Worm (Caenorhabditis elegans) whole organism, late embryonic: Measurements from ENCODE around the gene str-83.

Source experiments
- ama-1 ChIP-seq: fragments of 150-350 bp; optimal IDR thresholded peaks from 2 replicates; lab custom pipeline; 2014
- ceh-18 ChIP-seq: sonication (generic microtip); optimal IDR thresholded peaks from 2 replicates; lab custom pipeline; 2016; ENCODE audit warnings: missing genetic modification characterization, missing compliant biosample characterization
- ceh-45 ChIP-seq: fragments of 200-800 bp; sonication (Bioruptor generic); IDR thresholded peaks from 2 replicates; pipeline ENCODE4 v1.3.6; 2022; ENCODE audit warnings: missing genetic modification reagents, missing genetic modification characterization, missing compliant biosample characterization
- ceh-6 ChIP-seq: fragments of 200-800 bp; sonication (Bioruptor generic); optimal IDR thresholded peaks from 2 replicates; lab custom pipeline; 2018; ENCODE audit warnings: mild to moderate bottlenecking, missing genetic modification characterization, missing compliant biosample characterization
- ceh-9 ChIP-seq: sonication (generic microtip); optimal IDR thresholded peaks from 2 replicates; lab custom pipeline; 2016; ENCODE audit warnings: mild to moderate bottlenecking, missing genetic modification characterization, inconsistent platforms, missing compliant biosample characterization
- dmd-4 ChIP-seq: sonication (generic microtip); optimal IDR thresholded peaks from 2 replicates; lab custom pipeline; 2016; ENCODE audit warnings: borderline replicate concordance, missing genetic modification characterization, missing compliant biosample characterization
- elt-2 ChIP-seq: sonication (generic microtip); optimal IDR thresholded peaks from 2 replicates; lab custom pipeline; 2016; ENCODE audit warnings: missing genetic modification reagents, missing genetic modification characterization, missing compliant biosample characterization
- elt-4 ChIP-seq: sonication (generic microtip); optimal IDR thresholded peaks from 2 replicates; lab custom pipeline; 2016; ENCODE audit warnings: missing genetic modification characterization, missing compliant biosample characterization
- eyg-1 ChIP-seq: sonication (generic microtip); optimal IDR thresholded peaks from 2 replicates; lab custom pipeline; 2016; ENCODE audit warnings: missing genotype, missing genetic modification characterization, missing compliant biosample characterization
- fax-1 ChIP-seq: sonication (generic microtip); optimal IDR thresholded peaks from 2 replicates; lab custom pipeline; 2016; ENCODE audit warnings: missing genotype, missing genetic modification characterization, missing compliant biosample characterization
- hlh-13 ChIP-seq: fragments of 200-800 bp; sonication (Bioruptor generic); optimal IDR thresholded peaks from 2 replicates; lab custom pipeline; 2018; ENCODE audit warnings: mild to moderate bottlenecking, missing genetic modification characterization, missing compliant biosample characterization
- hlh-15 ChIP-seq: sonication (generic microtip); optimal IDR thresholded peaks from 2 replicates; lab custom pipeline; 2016; ENCODE audit warnings: missing genetic modification characterization, missing compliant biosample characterization
- hlh-8 ChIP-seq: sonication (generic microtip); optimal IDR thresholded peaks from 2 replicates; lab custom pipeline; 2016; ENCODE audit warnings: missing genotype, missing genetic modification characterization, missing compliant biosample characterization
- lim-6 ChIP-seq: sonication (generic microtip); optimal IDR thresholded peaks from 2 replicates; lab custom pipeline; 2016; ENCODE audit warnings: missing genetic modification characterization, missing compliant biosample characterization
- lin-11 ChIP-seq: fragments of 200-800 bp; sonication (Bioruptor generic); optimal IDR thresholded peaks from 2 replicates; lab custom pipeline; 2018; ENCODE audit warnings: mild to moderate bottlenecking, missing genetic modification characterization, missing compliant biosample characterization
- madf-2 ChIP-seq: sonication (generic microtip); optimal IDR thresholded peaks from 2 replicates; lab custom pipeline; 2017; ENCODE audit warnings: missing genetic modification characterization, missing compliant biosample characterization
- mec-3 ChIP-seq: sonication (generic microtip); optimal IDR thresholded peaks from 2 replicates; lab custom pipeline; 2016; ENCODE audit warnings: borderline replicate concordance, missing genetic modification characterization, missing compliant biosample characterization
- nfya-1 ChIP-seq: sonication (generic microtip); optimal IDR thresholded peaks from 2 replicates; lab custom pipeline; 2017; ENCODE audit warnings: missing genetic modification characterization, mild to moderate bottlenecking, missing compliant biosample characterization, antibody characterized with exemption, moderate library complexity
- nhr-232 ChIP-seq: sonication (generic microtip); optimal IDR thresholded peaks from 2 replicates; lab custom pipeline; 2016; ENCODE audit warnings: missing genetic modification characterization, missing compliant biosample characterization
- pag-3 ChIP-seq: sonication (generic microtip); optimal IDR thresholded peaks from 2 replicates; lab custom pipeline; 2016; ENCODE audit warnings: missing compliant biosample characterization, missing genetic modification characterization, borderline replicate concordance
- pha-2 ChIP-seq: sonication (generic microtip); optimal IDR thresholded peaks from 2 replicates; lab custom pipeline; 2017; ENCODE audit warnings: mild to moderate bottlenecking, missing genetic modification characterization, missing compliant biosample characterization
- pha-4 ChIP-seq: fragments of 150-350 bp; optimal IDR thresholded peaks from 2 replicates; lab custom pipeline; 2018; ENCODE audit warnings: missing biosample characterization, missing genetic modification reagents, missing genetic modification characterization
- pqm-1 ChIP-seq: sonication (generic microtip); optimal IDR thresholded peaks from 2 replicates; lab custom pipeline; 2016; ENCODE audit warnings: missing genetic modification characterization, missing compliant biosample characterization
- pros-1 ChIP-seq: fragments of 150-350 bp; optimal IDR thresholded peaks from 2 replicates; lab custom pipeline; 2014; ENCODE audit warnings: missing biosample characterization, missing genetic modification reagents, missing genetic modification characterization
- sox-2 ChIP-seq: fragments of 200-800 bp; sonication (Bioruptor generic); IDR thresholded peaks from 2 replicates; pipeline ENCODE4 v1.3.6; 2022; ENCODE audit warnings: missing genetic modification reagents, missing genetic modification characterization, missing compliant biosample characterization
- tbx-2 ChIP-seq: sonication (generic microtip); optimal IDR thresholded peaks from 2 replicates; lab custom pipeline; 2016; ENCODE audit warnings: missing genetic modification characterization, missing compliant biosample characterization
- unc-55 ChIP-seq: sonication (generic microtip); optimal IDR thresholded peaks from 2 replicates; lab custom pipeline; 2017; ENCODE audit warnings: missing biosample characterization, missing genetic modification reagents, missing genetic modification characterization

Gene str-83

DNA sequence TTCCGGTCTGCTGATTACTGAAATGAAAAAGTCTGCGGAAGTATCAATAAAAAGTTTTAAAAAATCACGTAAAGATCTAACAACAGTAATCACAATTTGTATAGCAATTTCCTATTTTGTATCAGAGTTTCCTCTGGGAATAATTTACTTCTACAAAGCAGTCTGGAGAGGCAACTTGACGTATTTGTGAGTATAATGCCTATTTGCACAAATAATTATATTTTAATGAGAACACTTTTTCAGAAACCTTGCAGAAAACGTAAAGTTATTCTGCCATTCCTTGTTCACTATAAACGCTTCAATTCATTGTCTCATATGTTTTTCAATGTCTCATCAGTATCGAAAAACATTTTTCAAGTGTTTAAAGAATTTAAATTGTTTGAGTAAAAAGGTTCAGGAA lies 41.5 kb downstream of the str-83 start:
- no peak for TF ChIP-seq ama-1 (lab: Kevin White, UChicago)
- TF ChIP-seq tbx-2: no peak
- no peak for TF ChIP-seq mec-3
- no peak for TF ChIP-seq elt-2
- TF ChIP-seq ceh-9 (tag; lab: Kevin White, UChicago): no peak
- no peak for TF ChIP-seq lim-6 (tag; lab: Kevin White, UChicago)

DNA sequence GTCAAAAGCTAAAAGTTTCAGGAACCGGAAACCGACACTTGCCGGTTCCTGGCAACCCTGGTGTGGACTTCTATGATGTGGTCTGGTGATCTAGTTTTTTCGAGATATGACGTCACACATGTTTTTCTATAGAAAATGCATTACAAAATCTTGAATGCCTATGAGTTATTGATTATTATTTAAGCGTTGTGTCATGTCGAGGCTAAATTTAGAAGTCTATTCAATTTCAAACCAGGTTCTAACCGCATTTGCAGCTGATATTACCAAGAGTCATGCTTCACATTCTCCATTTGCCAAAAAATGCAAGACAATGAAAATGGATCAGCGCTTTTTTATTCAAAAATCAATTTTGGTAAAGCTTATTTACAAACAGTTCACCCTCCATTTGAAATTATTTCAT lies 42.1 kb downstream of the str-83 start, which contains the start of gene K09D9.3:
TSS of gene K09D9.3 (plus strand) at position 301 of the 400 bp plus-strand sequence.
- TF ChIP-seq tbx-2 (no peak), lin-11 (tag; lab: Kevin White, UChicago) (no peak), nfya-1 (tag; lab: Kevin White, UChicago) (no peak), nhr-232 (tag; lab: Kevin White, UChicago) (no peak), ceh-45 (no peak), pag-3 (no peak), ceh-6 (GFP tag; lab: Kevin White, UChicago) (no peak), hlh-15 (no peak), pha-4 (tag; lab: Kevin White, UChicago) (no peak)
- TF ChIP-seq, all 69 proteins: peak for 0

DNA sequence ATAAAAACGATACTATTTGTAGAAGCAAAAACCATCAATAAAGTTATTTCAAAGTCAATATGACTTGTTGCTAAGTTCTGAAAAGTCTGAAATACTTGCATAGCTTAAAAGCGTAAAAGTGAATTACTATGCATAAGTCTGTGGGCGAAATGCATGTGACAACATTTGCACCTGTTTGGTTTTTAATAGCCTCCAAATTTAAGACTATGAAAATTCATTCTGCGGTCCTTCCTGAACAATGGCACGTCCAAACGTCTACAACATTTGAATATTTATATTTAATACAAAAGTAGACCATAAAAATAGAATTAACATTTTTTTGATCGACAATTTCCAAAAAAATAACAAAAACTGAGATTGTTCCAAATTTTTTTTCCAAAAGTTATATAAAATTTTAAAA lies 44.7 kb downstream of the str-83 start, which contains the start of gene K09D9.14:
TSS of gene K09D9.14 (minus strand) at position 101 of the 400 bp plus-strand sequence.
- TF ChIP-seq ceh-9 (tag; lab: Kevin White, UChicago) (no peak), unc-55 (no peak), sox-2 (no peak), mec-3 (no peak), ceh-18 (tag; lab: Kevin White, UChicago) (no peak), fax-1 (no peak), eyg-1 (tag; lab: Kevin White, UChicago) (no peak), dmd-4 (tag; lab: Kevin White, UChicago) (no peak), pros-1 (tag; lab: Kevin White, UChicago) (no peak), nhr-232 (tag; lab: Kevin White, UChicago) (no peak), madf-2 (tag; lab: Kevin White, UChicago) (no peak)

DNA sequence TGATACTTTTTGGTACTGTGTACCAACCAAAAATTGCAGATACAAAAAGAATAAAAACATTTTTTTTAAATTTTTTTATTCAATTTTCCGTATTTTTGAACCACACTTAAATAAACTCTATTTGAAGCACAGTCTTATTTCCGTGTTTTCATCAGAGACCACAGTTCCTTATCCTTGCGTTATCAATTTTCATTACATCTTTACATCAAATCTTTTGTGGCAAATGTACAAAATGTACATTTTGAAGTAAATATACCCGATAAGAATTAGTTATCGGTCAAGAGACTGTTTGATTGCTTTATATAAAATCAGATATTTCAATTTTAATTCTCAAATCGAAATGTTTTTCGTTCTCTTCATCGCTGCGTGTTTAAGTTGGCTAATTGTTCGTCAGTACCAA lies 45.2 kb downstream of the str-83 start, which contains the start of gene cyp-35A3:
TSS of gene cyp-35A3 (plus strand) at position 301 of the 400 bp plus-strand sequence.
- TF ChIP-seq nfya-1 (tag; lab: Kevin White, UChicago): no peak
- no peak for TF ChIP-seq pha-2 (tag; lab: Kevin White, UChicago)
- TF ChIP-seq lin-11 (tag; lab: Kevin White, UChicago): no peak
- no peak for TF ChIP-seq pqm-1 (tag; lab: Kevin White, UChicago)

DNA sequence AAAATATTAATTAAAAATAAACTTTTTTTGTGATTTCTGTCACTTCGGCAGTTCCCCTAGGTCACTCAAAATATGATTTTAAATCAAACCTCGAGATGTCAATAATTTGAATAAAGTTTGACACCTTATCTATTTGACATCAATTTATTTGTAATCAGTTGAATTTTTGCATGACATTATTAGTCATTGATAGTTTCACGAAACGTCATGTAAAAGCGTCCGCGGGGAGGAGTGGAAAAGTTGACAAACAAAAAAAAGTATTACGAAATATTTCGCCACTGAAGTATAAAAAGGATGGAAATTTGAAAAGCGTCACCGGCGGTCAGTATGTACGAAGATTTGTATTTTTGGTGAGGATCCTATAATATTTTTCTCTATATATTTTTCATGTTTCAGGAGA lies 47.7 kb downstream of the str-83 start, which contains the start of gene K09D9.1:
TSS of gene K09D9.1 (plus strand) at position 271 of the 400 bp plus-strand sequence.
- TF ChIP-seq hlh-8 (tag; lab: Kevin White, UChicago) (no peak), hlh-13 (GFP tag; lab: Kevin White, UChicago) (no peak), pqm-1 (tag; lab: Kevin White, UChicago) (no peak), elt-4 (no peak)
